Worm (Caenorhabditis elegans) whole organism, early embryonic: ENCODE measurements around the gene rpy-1.

Experiments
- ama-1 ChIP-seq: fragments of 150-350 bp; optimal IDR thresholded peaks from 2 replicates; lab custom pipeline; 2014
- ceh-36 ChIP-seq: sonication (generic microtip); optimal IDR thresholded peaks from 2 replicates; lab custom pipeline; 2016; ENCODE audit warnings: missing genetic modification characterization, inconsistent platforms, missing compliant biosample characterization
- flt-1 ChIP-seq: fragments of 200-800 bp; sonication (Bioruptor generic); IDR thresholded peaks from 2 replicates; pipeline ENCODE4 v1.3.6; 2022; ENCODE audit warnings: missing genetic modification characterization, missing compliant biosample characterization
- tbx-37 ChIP-seq: fragments of 200-800 bp; sonication (Bioruptor generic); conservative IDR thresholded peaks from 2 replicates; pipeline ENCODE4 v1.3.6; 2022; ENCODE audit warnings: missing genetic modification reagents, missing genetic modification characterization, missing compliant biosample characterization
- tra-4 ChIP-seq: sonication (generic microtip); optimal IDR thresholded peaks from 2 replicates; lab custom pipeline; 2017; ENCODE audit warnings: missing genetic modification characterization, missing compliant biosample characterization

- no peak for TF ChIP-seq tra-4 (tag; lab: Kevin White, UChicago)
- no peak for TF ChIP-seq tbx-37
- TF ChIP-seq ceh-36 (tag; lab: Kevin White, UChicago) = no peak
- TF ChIP-seq flt-1 (GFP tag; lab: Robert Waterston, UW) = no peak
- no peak for TF ChIP-seq ama-1 (lab: Kevin White, UChicago)
Measured at ce11 chrII:6683663-6684285, 21.7 kb downstream of the rpy-1 start, which contains the start of gene gyf-1.
